Fruit fly (Drosophila melanogaster): Measurements from ENCODE around the gene CG6333.
A peak's percentile ranks its signal among the peaks of the same experiment; 100 is the strongest.

Gene CG6333

DNA sequence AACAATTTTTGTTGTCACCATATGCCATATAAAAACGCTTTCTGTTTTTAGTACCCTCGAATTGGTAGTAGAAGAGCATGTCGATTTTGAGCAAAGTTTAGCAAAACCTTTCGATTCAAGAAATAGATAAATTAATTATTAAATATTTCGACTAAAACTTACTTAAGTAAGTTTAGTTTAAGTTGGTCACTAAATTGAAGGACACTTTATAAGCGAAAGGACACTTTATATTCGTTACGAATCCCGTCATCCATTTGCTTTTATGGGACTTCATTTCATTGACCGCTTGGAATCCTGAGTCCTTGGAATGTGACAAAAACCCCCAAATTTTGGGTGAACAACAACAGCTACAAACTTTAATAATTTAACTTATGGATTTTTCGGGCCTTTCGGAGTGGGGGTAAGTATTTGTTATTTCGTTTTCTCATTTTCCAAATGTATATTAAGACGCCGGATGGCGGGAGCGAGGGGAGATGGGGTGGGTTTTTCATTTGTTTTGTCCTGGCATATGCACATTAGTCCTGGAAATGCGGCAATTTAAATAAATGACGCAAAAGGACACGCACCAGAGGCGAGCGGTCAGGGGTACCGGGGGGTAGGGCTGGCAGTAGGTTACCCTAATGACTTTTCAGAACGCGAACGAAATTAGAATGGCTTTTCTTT, 27.0 kb downstream of the CG6333 start (continued):
- TF ChIP-seq D19A (tag; optimal IDR thresholded peaks at IDR 0.05) (peak; percentile 39), D (optimal IDR thresholded peaks at IDR 0.05) (no peak), D (GFP tag; optimal IDR thresholded peaks at IDR 0.05) (peak; percentile 32), CG14050 (GFP tag; IDR thresholded peaks at IDR 0.05) (peak; percentile 49; the same call in 2 of the 3 replicates), CG32772 (GFP tag; IDR thresholded peaks at IDR 0.05) (no peak), CG14441 (GFP tag; IDR thresholded peaks at IDR 0.05) (peak; percentile 45; the same call in 1 of the 2 replicates), CG15514 (GFP tag; optimal IDR thresholded peaks at IDR 0.05) (peak; percentile 13), slou (GFP tag; optimal IDR thresholded peaks at IDR 0.05) (no peak), CG14014 (GFP tag; IDR thresholded peaks at IDR 0.05) (0 out of 2 replicates have a peak, but pooled peaks have one; percentile 35), CG6813 (GFP tag; optimal IDR thresholded peaks at IDR 0.05) (peak; percentile 12), slbo (GFP tag; IDR thresholded peaks at IDR 0.05) (peak; percentile 44), lab (GFP tag; optimal IDR thresholded peaks at IDR 0.05) (peak; percentile 69), Bteb2 (GFP tag; optimal IDR thresholded peaks at IDR 0.05) (no peak), al (GFP tag; IDR thresholded peaks at IDR 0.05) (no peak), gsb (GFP tag; IDR thresholded peaks at IDR 0.05) (no peak), E2f1 (GFP tag; IDR thresholded peaks at IDR 0.05) (peak; percentile 42; the same call in 1 of the 2 replicates), nerfin-1 (tag; optimal IDR thresholded peaks at IDR 0.05) (no peak), aop (GFP tag; IDR thresholded peaks at IDR 0.05) (no peak), Dek (tag; optimal IDR thresholded peaks at IDR 0.05) (no peak), pan (optimal IDR thresholded peaks at IDR 0.05) (no peak), pan (GFP tag; optimal IDR thresholded peaks at IDR 0.05 in 1 of 2, IDR thresholded peaks at IDR 0.05 in 1 of 2) (no peak), D19B (GFP tag; optimal IDR thresholded peaks at IDR 0.05) (peak; percentile 59), Lim3 (GFP tag; IDR thresholded peaks at IDR 0.05) (no peak), CG7745 (tag; optimal IDR thresholded peaks at IDR 0.05) (no peak), CG10321 (GFP tag; IDR thresholded peaks at IDR 0.05) (no peak), CG12071 (GFP tag; optimal IDR thresholded peaks at IDR 0.05) (no peak), CG9437 (GFP tag; optimal IDR thresholded peaks at IDR 0.05) (no peak), CG10565 (GFP tag; optimal IDR thresholded peaks at IDR 0.05) (no peak)

DNA sequence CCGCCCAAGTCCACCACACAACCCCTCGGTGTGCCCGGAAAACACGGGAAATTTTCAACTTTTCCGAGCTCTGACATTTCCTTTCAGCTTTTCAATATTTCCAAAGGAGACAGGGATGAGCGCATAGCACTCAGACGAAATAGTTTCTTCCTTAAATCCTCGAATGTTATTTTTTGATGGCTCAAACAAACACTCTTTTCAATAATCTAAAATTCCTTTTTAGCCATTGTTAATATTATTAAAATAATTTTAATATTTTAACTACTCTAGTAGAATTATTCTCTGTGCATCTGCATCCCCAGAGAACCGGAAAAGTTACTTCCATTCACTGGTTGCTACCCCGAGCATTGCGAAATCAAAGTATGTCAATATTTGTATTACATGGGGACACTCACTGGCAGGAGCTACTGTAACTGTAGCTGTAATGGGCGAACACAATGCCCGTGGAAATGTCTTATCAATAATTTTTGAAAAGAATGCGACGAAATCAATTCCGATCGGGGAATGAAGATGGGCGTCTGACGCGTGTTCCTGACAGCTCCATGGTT, 28.3 kb downstream of the CG6333 start:
- TF ChIP-seq Sry-β (GFP tag; optimal IDR thresholded peaks at IDR 0.05) (peak; percentile 31), Sox100B (GFP tag; optimal IDR thresholded peaks at IDR 0.05) (peak; percentile 26), grn (GFP tag; optimal IDR thresholded peaks at IDR 0.05) (no peak), CG10209 (GFP tag; optimal IDR thresholded peaks at IDR 0.05) (peak; percentile 37), CG3838 (GFP tag; optimal IDR thresholded peaks at IDR 0.05) (no peak), CG13424 (tag; optimal IDR thresholded peaks at IDR 0.05) (no peak), CG14965 (GFP tag; optimal IDR thresholded peaks at IDR 0.05; ENCODE audit: borderline replicate concordance) (no peak), CG14441 (GFP tag; IDR thresholded peaks at IDR 0.05) (no peak), CG17829 (tag; optimal IDR thresholded peaks at IDR 0.05) (peak; percentile 23), CG14710 (tag; optimal IDR thresholded peaks at IDR 0.05) (peak; percentile 23), fd96Cb (tag; optimal IDR thresholded peaks at IDR 0.05) (peak; percentile 14), CG18599 (GFP tag; optimal IDR thresholded peaks at IDR 0.05) (peak; percentile 54), CG15269 (tag; optimal IDR thresholded peaks at IDR 0.05) (peak; percentile 16), nmo (GFP tag; optimal IDR thresholded peaks at IDR 0.05) (peak; percentile 31), CG17328 (GFP tag; IDR thresholded peaks at IDR 0.05) (peak; percentile 52), Xrp1 (GFP tag; IDR thresholded peaks at IDR 0.05) (peak; percentile 62; the same call in 1 of the 2 replicates), unpg (GFP tag; optimal IDR thresholded peaks at IDR 0.05) (no peak), CG8924 (tag; optimal IDR thresholded peaks at IDR 0.05) (peak; percentile 28), CG12769 (tag; optimal IDR thresholded peaks at IDR 0.05) (no peak), CG1233 (GFP tag; optimal IDR thresholded peaks at IDR 0.05) (peak; percentile 17), CG16863 (GFP tag; optimal IDR thresholded peaks at IDR 0.05) (no peak), D19A (tag; optimal IDR thresholded peaks at IDR 0.05) (peak; percentile 52), bsh (GFP tag; optimal IDR thresholded peaks at IDR 0.05) (peak in 1 of 2 experiments; percentile 57)

All from whole organism, embryonic.